Worm (Caenorhabditis elegans) whole organism, young adult: Measurements from ENCODE around the gene R02F11.12.
A peak's percentile ranks its signal among the peaks of the same experiment; 100 is the strongest.
"Not testable (repeated sequence)": the region's sequence is repeated elsewhere in the genome, so short reads cannot be mapped to it uniquely, and the experiment has no call there.

ENCODE experiments used
- B0019.2 ChIP-seq: fragments of 200-800 bp; sonication (Bioruptor generic); conservative IDR thresholded peaks from 2 replicates; pipeline ENCODE4 v1.3.6; 2022; ENCODE audit warnings: missing genetic modification reagents, missing genetic modification characterization, missing compliant biosample characterization
- B0261.1 ChIP-seq: sonication (generic microtip); optimal IDR thresholded peaks from 2 replicates; lab custom pipeline; 2016; ENCODE audit warnings: mild to moderate bottlenecking, missing genetic modification characterization, moderate library complexity, missing compliant biosample characterization
- C17E4.6 ChIP-seq: fragments of 200-800 bp; sonication (Bioruptor generic); IDR thresholded peaks from 2 replicates; pipeline ENCODE4 v1.3.6; 2022; ENCODE audit warnings: missing genetic modification reagents, missing genetic modification characterization, missing compliant biosample characterization
- F22D6.2 ChIP-seq: sonication (generic microtip); optimal IDR thresholded peaks from 2 replicates; lab custom pipeline; 2016; ENCODE audit warnings: mild to moderate bottlenecking, missing genetic modification characterization, missing compliant biosample characterization
- F33H1.4 ChIP-seq: fragments of 200-800 bp; sonication (Bioruptor generic); IDR thresholded peaks from 2 replicates; pipeline ENCODE4 v1.3.6; 2022; ENCODE audit warnings: missing genetic modification reagents, missing genetic modification characterization, missing compliant biosample characterization
- F39B2.1 ChIP-seq: fragments of 200-800 bp; sonication (Bioruptor generic); IDR thresholded peaks from 2 replicates; pipeline ENCODE4 v1.3.6; 2022; ENCODE audit warnings: missing genetic modification reagents, missing genetic modification characterization, missing compliant biosample characterization
- F55B11.4 ChIP-seq: sonication (generic microtip); optimal IDR thresholded peaks from 2 replicates; lab custom pipeline; 2016; ENCODE audit warnings: missing compliant biosample characterization, missing genetic modification characterization, borderline replicate concordance; ENCODE audit not compliant: insufficient read depth
- F57C9.4 ChIP-seq: sonication (generic microtip); optimal IDR thresholded peaks from 2 replicates; lab custom pipeline; 2017; ENCODE audit warnings: mild to moderate bottlenecking, missing genetic modification characterization, missing compliant biosample characterization
- attf-5 ChIP-seq: fragments of 200-800 bp; sonication (Bioruptor generic); optimal IDR thresholded peaks from 2 replicates; lab custom pipeline; 2018; ENCODE audit warnings: mild to moderate bottlenecking, missing genetic modification characterization, missing compliant biosample characterization
- bed-2 ChIP-seq: fragments of 200-800 bp; sonication (Bioruptor generic); IDR thresholded peaks from 2 replicates; pipeline ENCODE4 v1.3.6; 2022; ENCODE audit warnings: missing genetic modification reagents, missing genetic modification characterization, missing compliant biosample characterization
- ceh-58 ChIP-seq: fragments of 200-800 bp; sonication (Bioruptor generic); IDR thresholded peaks from 2 replicates; pipeline ENCODE4 v1.3.6; 2022; ENCODE audit warnings: missing genetic modification characterization, missing compliant biosample characterization
- chd-7 ChIP-seq: sonication (generic microtip); optimal IDR thresholded peaks from 2 replicates; lab custom pipeline; 2016; ENCODE audit warnings: mild to moderate bottlenecking, missing genetic modification characterization, moderate library complexity, missing compliant biosample characterization
- dox-1 ChIP-seq: fragments of 200-800 bp; sonication (Bioruptor generic); IDR thresholded peaks from 2 replicates; pipeline ENCODE4 v1.3.6; 2022; ENCODE audit warnings: missing genetic modification reagents, missing genetic modification characterization, missing compliant biosample characterization
- efl-1 ChIP-seq: fragments of 150-350 bp; optimal IDR thresholded peaks from 2 replicates; lab custom pipeline; 2014; ENCODE audit warnings: missing biosample characterization, missing genetic modification reagents, missing genetic modification characterization
- egl-44 ChIP-seq: fragments of 200-800 bp; sonication (Bioruptor generic); IDR thresholded peaks from 2 replicates; pipeline ENCODE4 v1.3.6; 2022; ENCODE audit warnings: missing genetic modification reagents, missing genetic modification characterization, missing compliant biosample characterization
- egrh-3 ChIP-seq: fragments of 200-800 bp; sonication (Bioruptor generic); IDR thresholded peaks from 2 replicates; pipeline ENCODE4 v1.3.6; 2022; ENCODE audit warnings: missing genetic modification reagents, missing genetic modification characterization, missing compliant biosample characterization
- ets-4 ChIP-seq: fragments of 200-800 bp; sonication (Bioruptor generic); optimal IDR thresholded peaks from 2 replicates; lab custom pipeline; 2018; ENCODE audit warnings: mild to moderate bottlenecking, missing genetic modification characterization, missing compliant biosample characterization
- fkh-3 ChIP-seq: sonication (generic microtip); optimal IDR thresholded peaks from 2 replicates; lab custom pipeline; 2016; ENCODE audit warnings: mild to moderate bottlenecking, missing genetic modification characterization, missing compliant biosample characterization
- gei-17 ChIP-seq: fragments of 200-800 bp; sonication (Bioruptor generic); optimal IDR thresholded peaks from 2 replicates; lab custom pipeline; 2018; ENCODE audit warnings: mild to moderate bottlenecking, missing genetic modification characterization, missing compliant biosample characterization
- hlh-12 ChIP-seq: sonication (generic microtip); optimal IDR thresholded peaks from 2 replicates; lab custom pipeline; 2016; ENCODE audit warnings: missing genetic modification characterization, missing compliant biosample characterization
- hmg-1.2 ChIP-seq: fragments of 200-800 bp; sonication (Bioruptor generic); IDR thresholded peaks from 2 replicates; pipeline ENCODE4 v1.3.6; 2022; ENCODE audit warnings: missing genetic modification reagents, missing genetic modification characterization, missing compliant biosample characterization
- hrde-1 ChIP-seq: sonication (generic microtip); optimal IDR thresholded peaks from 2 replicates; lab custom pipeline; 2016; ENCODE audit warnings: missing genetic modification characterization, mild to moderate bottlenecking, missing compliant biosample characterization, moderate library complexity, missing genotype, missing genetic modification reagents, borderline replicate concordance
- hsf-1 ChIP-seq: fragments of 200-800 bp; sonication (Bioruptor generic); IDR thresholded peaks from 2 replicates; pipeline ENCODE4 v1.3.6; 2022; ENCODE audit warnings: missing genetic modification reagents, missing genetic modification characterization, missing compliant biosample characterization
- lin-40 ChIP-seq: sonication (generic microtip); optimal IDR thresholded peaks from 2 replicates; lab custom pipeline; 2016; ENCODE audit warnings: missing genetic modification characterization, mild to moderate bottlenecking, missing compliant biosample characterization, missing genotype, missing genetic modification reagents
- lir-1 ChIP-seq: fragments of 200-800 bp; sonication (Bioruptor generic); conservative IDR thresholded peaks from 2 replicates; pipeline ENCODE4 v1.3.6; 2022; ENCODE audit warnings: missing genetic modification reagents, missing genetic modification characterization, missing compliant biosample characterization
- madf-3 ChIP-seq: fragments of 200-800 bp; sonication (Bioruptor generic); IDR thresholded peaks from 2 replicates; pipeline ENCODE4 v1.3.6; 2022; ENCODE audit warnings: missing genetic modification reagents, missing genetic modification characterization, missing compliant biosample characterization
- mcd-1 ChIP-seq: fragments of 200-800 bp; sonication (Bioruptor generic); IDR thresholded peaks from 2 replicates; pipeline ENCODE4 v1.3.6; 2022; ENCODE audit warnings: missing genetic modification reagents, missing genetic modification characterization, missing compliant biosample characterization
- nfyb-1 ChIP-seq: fragments of 200-800 bp; sonication (Bioruptor generic); IDR thresholded peaks from 2 replicates; pipeline ENCODE4 v1.3.6; 2022; ENCODE audit warnings: missing genetic modification reagents, missing genetic modification characterization, missing compliant biosample characterization
- nhr-120 ChIP-seq: fragments of 200-800 bp; sonication (Bioruptor generic); IDR thresholded peaks from 2 replicates; pipeline ENCODE4 v1.3.6; 2022; ENCODE audit warnings: missing genetic modification characterization, missing compliant biosample characterization
- pha-4 ChIP-seq: fragments of 150-350 bp; sonication (generic microtip); optimal IDR thresholded peaks from 2 replicates; lab custom pipeline; 2014; ENCODE audit warnings: missing biosample characterization, missing genetic modification reagents, missing genetic modification characterization
- sea-2 ChIP-seq: fragments of 200-800 bp; sonication (Bioruptor generic); IDR thresholded peaks from 2 replicates; pipeline ENCODE4 v1.3.6; 2022; ENCODE audit warnings: missing genetic modification characterization, missing compliant biosample characterization
- snpc-1.3 ChIP-seq: sonication (generic microtip); optimal IDR thresholded peaks from 2 replicates; lab custom pipeline; 2017; ENCODE audit warnings: missing genetic modification characterization, mild to moderate bottlenecking, missing compliant biosample characterization, antibody characterized with exemption, moderate library complexity, missing genotype, missing genetic modification reagents; ENCODE audit not compliant: insufficient read depth
- unc-62 ChIP-seq: fragments of 150-350 bp; optimal IDR thresholded peaks from 2 replicates; lab custom pipeline; 2014; ENCODE audit warnings: missing biosample characterization, missing genetic modification reagents, missing genetic modification characterization
- ztf-18 ChIP-seq: sonication (generic microtip); optimal IDR thresholded peaks from 2 replicates; lab custom pipeline; 2016; ENCODE audit warnings: missing genotype, mild to moderate bottlenecking, missing genetic modification characterization, missing compliant biosample characterization
- ztf-22 ChIP-seq: fragments of 200-800 bp; sonication (Bioruptor generic); optimal IDR thresholded peaks from 2 replicates; lab custom pipeline; 2018; ENCODE audit warnings: mild to moderate bottlenecking, missing genetic modification characterization, moderate library complexity, missing compliant biosample characterization
- ztf-25 ChIP-seq: fragments of 200-800 bp; sonication (Bioruptor generic); IDR thresholded peaks from 2 replicates; pipeline ENCODE4 v1.3.6; 2022; ENCODE audit warnings: missing genetic modification reagents, missing genetic modification characterization, missing compliant biosample characterization

Gene R02F11.12

ce11 chrV:4758540-4758939, 31.9 kb upstream of the R02F11.12 start (continued):
- TF ChIP-seq F57C9.4 (no peak), madf-3 (GFP tag; lab: Robert Waterston, UW) (peak; percentile 78; the same call in 1 of the 2 replicates), efl-1 (GFP tag; lab: Kevin White, UChicago) (no peak), ets-4 (GFP tag; lab: Kevin White, UChicago) (no peak), unc-62 (no peak), lin-40 (no peak), nhr-120 (no peak), chd-7 (tag; lab: Kevin White, UChicago) (no peak), F39B2.1 (peak; percentile 76; the same call in 1 of the 2 replicates), gei-17 (GFP tag; lab: Kevin White, UChicago) (no peak), hlh-12 (tag; lab: Kevin White, UChicago) (no peak), ztf-18 (tag; lab: Kevin White, UChicago) (no peak), attf-5 (GFP tag; lab: Kevin White, UChicago) (no peak), dox-1 (GFP tag; lab: Robert Waterston, UW) (no peak), ceh-58 (no peak), C17E4.6 (GFP tag; lab: Robert Waterston, UW) (no peak), bed-2 (GFP tag; lab: Robert Waterston, UW) (no peak), egrh-3 (GFP tag; lab: Robert Waterston, UW) (no peak), hrde-1 (tag; lab: Kevin White, UChicago) (peak; percentile 10), B0019.2 (GFP tag; lab: Robert Waterston, UW) (no peak), F55B11.4 (no peak), nfyb-1 (no peak), hmg-1.2 (GFP tag; lab: Robert Waterston, UW) (peak; percentile 14; the same call in 1 of the 2 replicates)

ce11 chrV:4760674-4761073, 29.8 kb upstream of the R02F11.12 start, which contains the start of gene bgnt-1.4:
TSS of gene bgnt-1.4 (plus strand) at chrV:4760974.
- not testable (repeated sequence) for TF ChIP-seq snpc-1.3 (tag; lab: Kevin White, UChicago); lir-1; mcd-1 (GFP tag; lab: Robert Waterston, UW)

- TF ChIP-seq ztf-18 (tag; lab: Kevin White, UChicago) (no peak), hmg-1.2 (GFP tag; lab: Robert Waterston, UW) (no peak), fkh-3 (tag; lab: Kevin White, UChicago) (no peak), pha-4 (tag; lab: Kevin White, UChicago) (no peak), ztf-25 (GFP tag; lab: Robert Waterston, UW) (no peak), sea-2 (no peak), B0261.1 (tag; lab: Kevin White, UChicago) (no peak), egl-44 (GFP tag; lab: Robert Waterston, UW) (no peak), F22D6.2 (tag; lab: Kevin White, UChicago) (no peak), F33H1.4 (GFP tag; lab: Robert Waterston, UW) (no peak), ztf-22 (GFP tag; lab: Kevin White, UChicago) (no peak)
Measured at ce11 chrV:4766501-4766900, 24.0 kb upstream of the R02F11.12 start, which contains the start of gene C18G1.8. TSS of gene C18G1.8 (minus strand) at chrV:4766601.

ce11 chrV:4767537-4767936, 22.9 kb upstream of the R02F11.12 start:
- TF ChIP-seq hsf-1 (GFP tag; lab: Robert Waterston, UW): peak; percentile 94
